Worm (Caenorhabditis elegans) whole organism, L4 larva: Measurements from ENCODE around the gene C23G10.7.

Experiments used
- F49E8.2 ChIP-seq: sonication (generic microtip); optimal IDR thresholded peaks from 2 replicates; lab custom pipeline; 2016; ENCODE audit warnings: missing compliant biosample characterization, mild to moderate bottlenecking, missing genetic modification characterization, borderline replicate concordance
- aha-1 ChIP-seq: fragments of 150-350 bp; peaks from one replicate; lab custom pipeline; 2014; ENCODE audit warnings: missing biosample characterization, missing genetic modification characterization
- aly-2 ChIP-seq: sonication (generic microtip); optimal IDR thresholded peaks from 2 replicates; lab custom pipeline; 2018; ENCODE audit warnings: missing biosample characterization, missing genetic modification characterization
- arid-1 ChIP-seq: fragments of 200-800 bp; sonication (Bioruptor generic); conservative IDR thresholded peaks from 2 replicates; pipeline ENCODE4 v1.3.6; 2022; ENCODE audit warnings: missing genetic modification reagents, missing genetic modification characterization, missing compliant biosample characterization
- ceh-20 ChIP-seq: fragments of 200-800 bp; sonication (Bioruptor generic); IDR thresholded peaks from 2 replicates; pipeline ENCODE4 v1.3.6; 2022; ENCODE audit warnings: missing genetic modification reagents, missing genetic modification characterization, missing compliant biosample characterization
- ceh-28 ChIP-seq: fragments of 150-350 bp; optimal IDR thresholded peaks from 2 replicates; lab custom pipeline; 2014; ENCODE audit warnings: missing biosample characterization, missing genetic modification reagents, missing genetic modification characterization
- ceh-32 ChIP-seq: sonication (generic microtip); optimal IDR thresholded peaks from 2 replicates; lab custom pipeline; 2016; ENCODE audit warnings: mild to moderate bottlenecking, missing genetic modification characterization, missing compliant biosample characterization; ENCODE audit not compliant: poor library complexity
- ceh-44 ChIP-seq: fragments of 200-800 bp; sonication (Bioruptor generic); IDR thresholded peaks from 2 replicates; pipeline ENCODE4 v1.3.6; 2022; ENCODE audit warnings: missing genetic modification reagents, missing genetic modification characterization, missing compliant biosample characterization
- cey-2 ChIP-seq: sonication (generic microtip); optimal IDR thresholded peaks from 3 replicates; lab custom pipeline; 2017; ENCODE audit warnings: missing genetic modification characterization, mild to moderate bottlenecking, missing compliant biosample characterization, antibody characterized with exemption, borderline replicate concordance; ENCODE audit not compliant: insufficient read depth
- ctbp-1 ChIP-seq: fragments of 200-800 bp; sonication (Bioruptor generic); IDR thresholded peaks from 2 replicates; pipeline ENCODE4 v1.3.6; 2022; ENCODE audit warnings: missing genetic modification reagents, missing genetic modification characterization, missing compliant biosample characterization
- daf-16 ChIP-seq, 3 experiments: sonication (generic microtip); optimal IDR thresholded peaks; 2 replicates each; lab custom pipeline; 2016 to 2017; ENCODE audit warnings: missing genetic modification characterization in 3 of 3, missing genetic modification reagents in 3 of 3, mild to moderate bottlenecking in 2 of 3, missing compliant biosample characterization in 2 of 3, missing biosample characterization in 1 of 3, moderate library complexity in 1 of 3
- dmd-6 ChIP-seq: fragments of 200-800 bp; sonication (Bioruptor generic); IDR thresholded peaks from 2 replicates; pipeline ENCODE4 v1.3.6; 2022; ENCODE audit warnings: missing genetic modification reagents, missing genetic modification characterization, missing compliant biosample characterization
- dmd-8 ChIP-seq: fragments of 200-800 bp; sonication (Bioruptor generic); IDR thresholded peaks from 2 replicates; pipeline ENCODE4 v1.3.6; 2022; ENCODE audit warnings: missing genetic modification characterization, missing compliant biosample characterization
- dpl-1 ChIP-seq: fragments of 150-350 bp; optimal IDR thresholded peaks from 2 replicates; lab custom pipeline; 2014; ENCODE audit warnings: missing biosample characterization, missing genetic modification reagents, missing genetic modification characterization
- egl-27 ChIP-seq: sonication (generic microtip); optimal IDR thresholded peaks from 3 replicates; lab custom pipeline; 2017; ENCODE audit warnings: missing biosample characterization, missing genetic modification reagents, missing genetic modification characterization
- fkh-10 ChIP-seq: fragments of 150-350 bp; optimal IDR thresholded peaks from 2 replicates; lab custom pipeline; 2014; ENCODE audit warnings: missing biosample characterization, missing genetic modification reagents, missing genetic modification characterization
- fos-1 ChIP-seq: fragments of 150-350 bp; optimal IDR thresholded peaks from 2 replicates; lab custom pipeline; 2014; ENCODE audit warnings: missing biosample characterization, missing genetic modification characterization
- hmg-1.1 ChIP-seq: fragments of 200-800 bp; sonication (Bioruptor generic); IDR thresholded peaks from 2 replicates; pipeline ENCODE4 v1.3.6; 2022; ENCODE audit warnings: missing genetic modification reagents, missing genetic modification characterization, missing compliant biosample characterization
- lin-29 ChIP-seq: fragments of 200-800 bp; sonication (Bioruptor generic); IDR thresholded peaks from 2 replicates; pipeline ENCODE4 v1.3.6; 2022; ENCODE audit warnings: missing genetic modification reagents, missing genetic modification characterization, missing compliant biosample characterization
- lin-39 ChIP-seq: fragments of 150-350 bp; optimal IDR thresholded peaks from 2 replicates; lab custom pipeline; 2014; ENCODE audit warnings: missing biosample characterization, missing genetic modification reagents, missing genetic modification characterization
- madf-5 ChIP-seq, 2 experiments: fragments of 200-800 bp; sonication (Bioruptor generic); IDR thresholded peaks; 2 replicates each; pipeline ENCODE4 v1.3.6; 2022; ENCODE audit warnings: missing compliant biosample characterization in 2 of 2, missing genetic modification characterization in 2 of 2
- mes-2 ChIP-seq: sonication (generic microtip); optimal IDR thresholded peaks from 2 replicates; lab custom pipeline; 2016; ENCODE audit warnings: missing genotype, mild to moderate bottlenecking, missing genetic modification characterization, missing compliant biosample characterization; ENCODE audit not compliant: poor library complexity, severe bottlenecking
- mxl-2 ChIP-seq: fragments of 200-800 bp; sonication (Bioruptor generic); conservative IDR thresholded peaks from 2 replicates; pipeline ENCODE4 v1.3.6; 2022; ENCODE audit warnings: missing genetic modification reagents, missing genetic modification characterization, missing compliant biosample characterization
- nhr-102 ChIP-seq: sonication (generic microtip); optimal IDR thresholded peaks from 2 replicates; lab custom pipeline; 2016; ENCODE audit warnings: mild to moderate bottlenecking, missing genetic modification characterization, moderate library complexity, missing compliant biosample characterization
- nhr-28 ChIP-seq: fragments of 150-350 bp; optimal IDR thresholded peaks from 2 replicates; lab custom pipeline; 2014; ENCODE audit warnings: missing biosample characterization, missing genetic modification characterization
- nhr-41 ChIP-seq: fragments of 200-800 bp; sonication (Bioruptor generic); IDR thresholded peaks from 2 replicates; pipeline ENCODE4 v1.3.6; 2022; ENCODE audit warnings: missing genetic modification reagents, missing genetic modification characterization, missing compliant biosample characterization
- nhr-48 ChIP-seq: sonication (generic microtip); optimal IDR thresholded peaks from 2 replicates; lab custom pipeline; 2016; ENCODE audit warnings: mild to moderate bottlenecking, missing genetic modification characterization, missing compliant biosample characterization
- pha-4 ChIP-seq, 2 experiments: fragments of 150-350 bp in 1 of 2; fragments of 200-800 bp in 1 of 2; sonication (Bioruptor generic) in 1 of 2; IDR thresholded peaks in 1 of 2; optimal IDR thresholded peaks in 1 of 2; 2 replicates each; pipeline versions ENCODE4 v1.3.6 to Lab custom; 2014 to 2022; ENCODE audit warnings: missing genetic modification characterization in 2 of 2, missing genetic modification reagents in 2 of 2, missing biosample characterization in 1 of 2, missing compliant biosample characterization in 1 of 2
- php-3 ChIP-seq: fragments of 200-800 bp; sonication (Bioruptor generic); IDR thresholded peaks from 2 replicates; pipeline ENCODE4 v1.3.6; 2022; ENCODE audit warnings: missing genetic modification reagents, missing genetic modification characterization, missing compliant biosample characterization
- pqm-1 ChIP-seq: sonication (generic microtip); optimal IDR thresholded peaks from 2 replicates; lab custom pipeline; 2017; ENCODE audit warnings: missing biosample characterization, missing genetic modification characterization
- rbr-2 ChIP-seq: sonication (generic microtip); optimal IDR thresholded peaks from 2 replicates; lab custom pipeline; 2016; ENCODE audit warnings: missing genotype, missing genetic modification characterization, missing compliant biosample characterization
- skn-1 ChIP-seq: fragments of 150-350 bp; optimal IDR thresholded peaks from 2 replicates; lab custom pipeline; 2014; ENCODE audit warnings: missing biosample characterization, missing genetic modification characterization
- snpc-4 ChIP-seq: fragments of 150-350 bp; optimal IDR thresholded peaks from 2 replicates; lab custom pipeline; 2014; ENCODE audit warnings: missing biosample characterization, missing genetic modification characterization
- unc-62 ChIP-seq, 3 experiments: fragments of 150-350 bp in 1 of 3; sonication (generic microtip); optimal IDR thresholded peaks in 2 of 3; peaks in 1 of 3; 1 replicate in 1 of 3; 2 replicates in 2 of 3; lab custom pipeline; 2014 to 2017; ENCODE audit warnings: missing biosample characterization in 3 of 3, missing genetic modification characterization in 3 of 3, missing genetic modification reagents in 3 of 3, missing genotype in 1 of 3
- zag-1 ChIP-seq: fragments of 150-350 bp; optimal IDR thresholded peaks from 2 replicates; lab custom pipeline; 2014; ENCODE audit warnings: missing biosample characterization, missing genetic modification characterization
- zip-2 ChIP-seq: fragments of 150-350 bp; optimal IDR thresholded peaks from 2 replicates; lab custom pipeline; 2014; ENCODE audit warnings: missing biosample characterization, missing genetic modification characterization
- ztf-11 ChIP-seq: fragments of 150-350 bp; optimal IDR thresholded peaks from 2 replicates; lab custom pipeline; 2014; ENCODE audit warnings: missing biosample characterization, missing genetic modification characterization
- ztf-7 ChIP-seq: fragments of 150-350 bp; optimal IDR thresholded peaks from 2 replicates; lab custom pipeline; 2014; ENCODE audit warnings: missing biosample characterization, missing genetic modification characterization

Gene C23G10.7

ce11 chrIII:6179062-6179461 lies 19.2 kb downstream of the C23G10.7 start (continued):
- no peak for TF ChIP-seq ctbp-1
- peak; percentile 92 for TF ChIP-seq pqm-1 (tag; lab: Kevin White, UChicago)
- TF ChIP-seq pha-4 (GFP tag; IDR thresholded peaks at IDR 0.05; lab: Robert Waterston, UW): no peak
- no peak for TF ChIP-seq pha-4 (tag; optimal IDR thresholded peaks at IDR 0.05; lab: Kevin White, UChicago)
- TF ChIP-seq mxl-2: no peak
- TF ChIP-seq lin-39: no peak

- TF ChIP-seq aha-1 (tag; lab: Kevin White, UChicago) (peak; percentile 81), dmd-8 (GFP tag; lab: Robert Waterston, UW) (no peak)
Observed at ce11 chrIII:6178586-6178985, 19.6 kb downstream of the C23G10.7 start, which contains the start of gene F42A10.7. Gene F42A10.7, minus strand, starts transcription at chrIII:6178686.

- TF ChIP-seq pqm-1 (tag; lab: Kevin White, UChicago) (peak; percentile 3), daf-16 (GFP tag; optimal IDR thresholded peaks at IDR 0.05; lab: Kevin White, UChicago) (no peak), daf-16 (tag; optimal IDR thresholded peaks at IDR 0.05; lab: Kevin White, UChicago) (peak; percentile 10), zag-1 (tag; lab: Kevin White, UChicago) (no peak)
Observed at ce11 chrIII:6177631-6178030, 20.6 kb downstream of the C23G10.7 start.

- no peak for TF ChIP-seq ceh-44 (GFP tag; lab: Robert Waterston, UW)
- TF ChIP-seq nhr-28 (tag; lab: Kevin White, UChicago): peak; percentile 8
- TF ChIP-seq hmg-1.1: no peak
- no peak for TF ChIP-seq fos-1 (tag; lab: Kevin White, UChicago)
- no peak for TF ChIP-seq fkh-10 (GFP tag; lab: Kevin White, UChicago)
- TF ChIP-seq nhr-102 (tag; lab: Kevin White, UChicago): no peak
- no peak for TF ChIP-seq ceh-32 (tag; lab: Kevin White, UChicago)
- peak; percentile 48 for TF ChIP-seq pqm-1 (tag; lab: Kevin White, UChicago)
- peak in 1 of 2 experiments; percentile 57 for TF ChIP-seq unc-62 (GFP tag; optimal IDR thresholded peaks at IDR 0.05 in 1 of 2; lab: Kevin White, UChicago)
- no peak for TF ChIP-seq unc-62 (tag; optimal IDR thresholded peaks at IDR 0.05; lab: Kevin White, UChicago)
- no peak for TF ChIP-seq ztf-7 (tag; lab: Kevin White, UChicago)
- no peak for TF ChIP-seq ceh-20 (GFP tag; lab: Robert Waterston, UW)
- TF ChIP-seq aly-2 (tag; lab: Kevin White, UChicago): no peak
- TF ChIP-seq snpc-4 (tag; lab: Kevin White, UChicago): no peak
- no peak for TF ChIP-seq egl-27 (tag; lab: Kevin White, UChicago)
- no peak for TF ChIP-seq arid-1 (GFP tag; lab: Robert Waterston, UW)
- no peak for TF ChIP-seq nhr-48 (tag; lab: Kevin White, UChicago)
- TF ChIP-seq zip-2 (tag; lab: Kevin White, UChicago): no peak
- no peak for TF ChIP-seq skn-1 (tag; lab: Kevin White, UChicago)
- no peak for TF ChIP-seq mes-2 (tag; lab: Kevin White, UChicago)
- no peak for TF ChIP-seq ceh-28 (tag; lab: Kevin White, UChicago)
- TF ChIP-seq dmd-6 (GFP tag; lab: Robert Waterston, UW): peak; percentile 43
- TF ChIP-seq ztf-11 (tag; lab: Kevin White, UChicago): no peak
- no peak for TF ChIP-seq ctbp-1
- no peak for TF ChIP-seq cey-2 (tag; lab: Kevin White, UChicago)
Observed at ce11 chrIII:6176761-6177160, 21.5 kb downstream of the C23G10.7 start, which contains the start of gene F42A10.6. Gene F42A10.6, minus strand, starts transcription at chrIII:6176861.

- TF ChIP-seq nhr-41 (GFP tag; lab: Robert Waterston, UW): no peak
- no peak for TF ChIP-seq unc-62 (GFP tag; optimal IDR thresholded peaks at IDR 0.05 in 1 of 2; lab: Kevin White, UChicago)
- TF ChIP-seq unc-62 (tag; optimal IDR thresholded peaks at IDR 0.05; lab: Kevin White, UChicago): no peak
- no peak for TF ChIP-seq dpl-1 (GFP tag; lab: Kevin White, UChicago)
- no peak for TF ChIP-seq lin-29 (GFP tag; lab: Robert Waterston, UW)
- TF ChIP-seq madf-5 (GFP tag; IDR thresholded peaks at IDR 0.05; lab: Robert Waterston, UW): no peak
- TF ChIP-seq nhr-48 (tag; lab: Kevin White, UChicago): no peak
- TF ChIP-seq F49E8.2 (tag; lab: Kevin White, UChicago): no peak
- TF ChIP-seq nhr-102 (tag; lab: Kevin White, UChicago): no peak
- no peak for TF ChIP-seq php-3 (GFP tag; lab: Robert Waterston, UW)
- no peak for TF ChIP-seq rbr-2 (tag; lab: Kevin White, UChicago)
- no peak for TF ChIP-seq skn-1 (tag; lab: Kevin White, UChicago)
- no peak for TF ChIP-seq mxl-2
- TF ChIP-seq ceh-28 (tag; lab: Kevin White, UChicago): no peak
Observed at ce11 chrIII:6176172-6176571, 22.0 kb downstream of the C23G10.7 start.
